Fruit fly (Drosophila melanogaster) whole organism, prepupa: ENCODE measurements around the gene Mrtf.
A peak's percentile ranks its signal among the peaks of the same experiment; 100 is the strongest.

Source experiments
- CG10631 ChIP-seq: fragments of 200-800 bp; sonication (Bioruptor generic); optimal IDR thresholded peaks from 2 replicates; lab custom pipeline; 2016; ENCODE audit warnings: missing biosample characterization, missing genetic modification characterization
- CG10669 ChIP-seq: fragments of 200-800 bp; sonication (Bioruptor generic); optimal IDR thresholded peaks from 3 replicates; lab custom pipeline; 2018; ENCODE audit warnings: missing biosample characterization, mild to moderate bottlenecking, missing genetic modification characterization, moderate library complexity
- CG11294 ChIP-seq: fragments of 200-800 bp; sonication (Bioruptor generic); IDR thresholded peaks from 2 replicates; pipeline ENCODE4 v1.3.6; 2022; ENCODE audit warnings: missing biosample characterization, missing genetic modification characterization
- CG11762 ChIP-seq: fragments of 200-800 bp; sonication (Bioruptor generic); optimal IDR thresholded peaks from 3 replicates; lab custom pipeline; 2016; ENCODE audit warnings: missing biosample characterization, missing genetic modification characterization; ENCODE audit not compliant: insufficient read depth
- CG15336 ChIP-seq: fragments of 200-800 bp; sonication (Bioruptor generic); IDR thresholded peaks from 2 replicates; pipeline ENCODE4 v1.3.6; 2022; ENCODE audit warnings: missing biosample characterization, missing genetic modification characterization
- CG1621 ChIP-seq: fragments of 200-800 bp; sonication (Bioruptor generic); optimal IDR thresholded peaks from 3 replicates; lab custom pipeline; 2018; ENCODE audit warnings: missing biosample characterization, mild to moderate bottlenecking, missing genetic modification characterization
- CG16779 ChIP-seq: fragments of 200-800 bp; sonication (Bioruptor generic); optimal IDR thresholded peaks from 3 replicates; lab custom pipeline; 2017; ENCODE audit warnings: missing biosample characterization, mild to moderate bottlenecking, missing genetic modification characterization
- CG3032 ChIP-seq: fragments of 200-800 bp; optimal IDR thresholded peaks from 2 replicates; lab custom pipeline; 2019; ENCODE audit warnings: missing biosample characterization, mild to moderate bottlenecking, missing genetic modification characterization, moderate library complexity
- CG31627 ChIP-seq: fragments of 200-800 bp; sonication (Bioruptor generic); optimal IDR thresholded peaks from 3 replicates; lab custom pipeline; 2016; ENCODE audit warnings: missing biosample characterization, missing genetic modification characterization
- CG32006 ChIP-seq: fragments of 200-800 bp; sonication (Bioruptor generic); optimal IDR thresholded peaks from 3 replicates; lab custom pipeline; 2017; ENCODE audit warnings: missing biosample characterization, mild to moderate bottlenecking, missing genetic modification characterization
- CG34406 ChIP-seq: fragments of 200-800 bp; sonication (Bioruptor generic); optimal IDR thresholded peaks from 3 replicates; lab custom pipeline; 2016; ENCODE audit warnings: missing biosample characterization, missing genetic modification characterization
- CG3919 ChIP-seq: fragments of 200-800 bp; sonication (Bioruptor generic); optimal IDR thresholded peaks from 3 replicates; lab custom pipeline; 2016; ENCODE audit warnings: missing biosample characterization, missing genetic modification characterization
- CG4318 ChIP-seq: fragments of 200-800 bp; sonication (Bioruptor generic); optimal IDR thresholded peaks from 3 replicates; lab custom pipeline; 2017; ENCODE audit warnings: missing biosample characterization, mild to moderate bottlenecking, missing genetic modification characterization
- CG6163 ChIP-seq: fragments of 200-800 bp; sonication (Bioruptor generic); IDR thresholded peaks from 3 replicates; pipeline ENCODE4 v1.3.6; 2022; ENCODE audit warnings: missing biosample characterization, missing genetic modification characterization
- CG6854 ChIP-seq: fragments of 200-800 bp; sonication (Bioruptor generic); optimal IDR thresholded peaks from 2 replicates; lab custom pipeline; 2017; ENCODE audit warnings: missing biosample characterization, mild to moderate bottlenecking, missing genetic modification characterization
- CG8119 ChIP-seq: fragments of 200-800 bp; sonication (Bioruptor generic); IDR thresholded peaks from 3 replicates; pipeline ENCODE4 v1.3.6; 2022; ENCODE audit warnings: missing biosample characterization, missing genetic modification characterization
- CG9139 ChIP-seq: fragments of 200-800 bp; sonication (Bioruptor generic); optimal IDR thresholded peaks from 3 replicates; lab custom pipeline; 2017; ENCODE audit warnings: missing biosample characterization, mild to moderate bottlenecking, missing genetic modification characterization
- Eip75B ChIP-seq: fragments of 200-800 bp; sonication (Bioruptor generic); optimal IDR thresholded peaks from 3 replicates; lab custom pipeline; 2016; ENCODE audit warnings: missing biosample characterization, missing genetic modification characterization
- Eip78C ChIP-seq: fragments of 200-800 bp; sonication (Bioruptor generic); peaks from one replicate; lab custom pipeline; 2016; ENCODE audit warnings: missing biosample characterization, missing genetic modification characterization
- Eip93F ChIP-seq: fragments of 200-800 bp; sonication (Bioruptor generic); optimal IDR thresholded peaks from 2 replicates; lab custom pipeline; 2016; ENCODE audit warnings: missing biosample characterization, mild to moderate bottlenecking, missing genetic modification characterization
- Ets21C ChIP-seq: fragments of 200-800 bp; sonication (Bioruptor generic); optimal IDR thresholded peaks from 3 replicates; lab custom pipeline; 2016; ENCODE audit warnings: missing biosample characterization, missing genetic modification characterization
- Ets96B ChIP-seq: fragments of 200-800 bp; optimal IDR thresholded peaks from 2 replicates; lab custom pipeline; 2019; ENCODE audit warnings: missing biosample characterization, mild to moderate bottlenecking, missing genetic modification characterization, moderate library complexity
- Gug ChIP-seq: fragments of 200-800 bp; sonication (Bioruptor generic); IDR thresholded peaks from 2 replicates; pipeline ENCODE4 v1.3.6; 2022; ENCODE audit warnings: missing biosample characterization, missing genetic modification characterization
- Hr38 ChIP-seq: sonication (Bioruptor generic); optimal IDR thresholded peaks from 2 replicates; lab custom pipeline; 2016; ENCODE audit warnings: missing biosample characterization, missing genetic modification characterization
- Hr4 ChIP-seq: fragments of 200-800 bp; sonication (Bioruptor generic); optimal IDR thresholded peaks from 3 replicates; lab custom pipeline; 2016; ENCODE audit warnings: missing biosample characterization, missing genetic modification characterization
- Met ChIP-seq: fragments of 200-800 bp; sonication (Bioruptor generic); optimal IDR thresholded peaks from 3 replicates; lab custom pipeline; 2016; ENCODE audit warnings: missing biosample characterization, missing genetic modification characterization
- OdsH ChIP-seq: fragments of 200-800 bp; sonication (Bioruptor generic); optimal IDR thresholded peaks from 3 replicates; lab custom pipeline; 2016; ENCODE audit warnings: missing biosample characterization, missing genetic modification characterization
- Smox ChIP-seq: fragments of 200-800 bp; sonication (Bioruptor generic); optimal IDR thresholded peaks from 3 replicates; lab custom pipeline; 2016; ENCODE audit warnings: missing biosample characterization, missing genetic modification characterization
- Sox14 ChIP-seq: fragments of 200-800 bp; sonication (Bioruptor generic); optimal IDR thresholded peaks from 3 replicates; lab custom pipeline; 2016; ENCODE audit warnings: missing biosample characterization, missing genetic modification characterization
- Sox15 ChIP-seq: fragments of 200-800 bp; sonication (Bioruptor generic); optimal IDR thresholded peaks from 3 replicates; lab custom pipeline; 2016; ENCODE audit warnings: missing biosample characterization, missing genetic modification characterization
- achi ChIP-seq: fragments of 200-800 bp; sonication (Bioruptor generic); optimal IDR thresholded peaks from 3 replicates; lab custom pipeline; 2016; ENCODE audit warnings: missing biosample characterization, missing genetic modification characterization
- acj6 ChIP-seq: fragments of 200-800 bp; sonication (Bioruptor generic); optimal IDR thresholded peaks from 3 replicates; lab custom pipeline; 2016; ENCODE audit warnings: missing biosample characterization, missing genetic modification characterization
- cyc ChIP-seq: fragments of 200-800 bp; sonication (Bioruptor generic); optimal IDR thresholded peaks from 3 replicates; lab custom pipeline; 2016; ENCODE audit warnings: missing biosample characterization, missing genetic modification characterization
- eg ChIP-seq: fragments of 200-800 bp; sonication (Bioruptor generic); IDR thresholded peaks from 3 replicates; pipeline ENCODE4 v1.3.6; 2022; ENCODE audit warnings: missing biosample characterization, missing genetic modification characterization
- esn ChIP-seq: fragments of 200-800 bp; sonication (Bioruptor generic); optimal IDR thresholded peaks from 2 replicates; lab custom pipeline; 2016; ENCODE audit warnings: missing biosample characterization, mild to moderate bottlenecking, missing genetic modification characterization, moderate library complexity
- fd59A ChIP-seq: fragments of 200-800 bp; sonication (Bioruptor generic); optimal IDR thresholded peaks from 2 replicates; lab custom pipeline; 2017; ENCODE audit warnings: missing biosample characterization, mild to moderate bottlenecking, missing genetic modification characterization, missing genetic modification reagents
- fd85E ChIP-seq: fragments of 200-800 bp; sonication (Bioruptor generic); optimal IDR thresholded peaks from 3 replicates; lab custom pipeline; 2016; ENCODE audit warnings: missing biosample characterization, missing genetic modification characterization
- lz ChIP-seq: fragments of 200-800 bp; sonication (Bioruptor generic); optimal IDR thresholded peaks from 3 replicates; lab custom pipeline; 2016; ENCODE audit warnings: missing biosample characterization, missing genetic modification characterization
- net ChIP-seq: fragments of 200-800 bp; sonication (Bioruptor generic); optimal IDR thresholded peaks from 3 replicates; lab custom pipeline; 2016; ENCODE audit warnings: missing biosample characterization, missing genetic modification characterization
- salr ChIP-seq, 2 experiments: fragments of 200-800 bp; sonication (Bioruptor generic); optimal IDR thresholded peaks; 3 replicates each; lab custom pipeline; 2016 to 2018; ENCODE audit warnings: missing biosample characterization in 2 of 2, missing genetic modification characterization in 2 of 2, mild to moderate bottlenecking in 1 of 2
- spab ChIP-seq: fragments of 200-800 bp; sonication (Bioruptor generic); optimal IDR thresholded peaks from 2 replicates; lab custom pipeline; 2017; ENCODE audit warnings: missing biosample characterization, mild to moderate bottlenecking, missing genetic modification characterization, missing genetic modification reagents
- ss ChIP-seq, 2 experiments: fragments of 200-800 bp; sonication (Bioruptor generic); optimal IDR thresholded peaks; 2 replicates in 1 of 2; 3 replicates in 1 of 2; lab custom pipeline; 2017 to 2018; ENCODE audit warnings: mild to moderate bottlenecking in 2 of 2, missing biosample characterization in 2 of 2, missing genetic modification characterization in 2 of 2, moderate library complexity in 1 of 2
- svp ChIP-seq: fragments of 200-800 bp; sonication (Bioruptor generic); peaks from one replicate; lab custom pipeline; 2016; ENCODE audit warnings: missing biosample characterization, missing genetic modification characterization
- topi ChIP-seq: fragments of 200-800 bp; sonication (Bioruptor generic); optimal IDR thresholded peaks from 3 replicates; lab custom pipeline; 2016; ENCODE audit warnings: missing biosample characterization, missing genetic modification characterization
- vri ChIP-seq: fragments of 200-800 bp; sonication (Bioruptor generic); optimal IDR thresholded peaks from 3 replicates; lab custom pipeline; 2016; ENCODE audit warnings: missing biosample characterization, mild to moderate bottlenecking, missing genetic modification characterization

Mrtf gene

dm6 chr3L:2766269-2767088, at the start of gene Mrtf, which contains the start of gene Non2 (continued):
- TF ChIP-seq CG34406 (GFP tag; lab: Kevin White, UChicago) (peak; percentile 42), CG9139 (GFP tag; lab: Kevin White, UChicago) (peak; percentile 14), CG6854 (GFP tag; lab: Kevin White, UChicago) (peak; percentile 20), CG8119 (GFP tag; lab: Robert Waterston, UW) (0 out of 3 replicates have a peak, but pooled peaks have one; percentile 33), CG15336 (no peak), Eip93F (GFP tag; lab: Kevin White, UChicago) (no peak), Hr38 (no peak), acj6 (peak; percentile 66), fd59A (GFP tag; lab: Kevin White, UChicago) (peak; percentile 19), salr (GFP tag; optimal IDR thresholded peaks at IDR 0.05; lab: Kevin White, UChicago) (peak in 1 of 2 experiments; percentile 57)
- TF ChIP-seq, all 60 proteins: peak for 48

dm6 chr3L:2809767-2810166, 43.4 kb upstream of the Mrtf start:
- TF ChIP-seq spab (GFP tag; lab: Kevin White, UChicago) (no peak), svp (GFP tag; lab: Kevin White, UChicago) (no peak), Eip78C (GFP tag; lab: Kevin White, UChicago) (peak; percentile 11), CG6163 (no peak)

- no peak for TF ChIP-seq fd85E (GFP tag; lab: Kevin White, UChicago)
- peak; percentile 29 for TF ChIP-seq topi (GFP tag; lab: Kevin White, UChicago)
- peak; percentile 10 for TF ChIP-seq lz
- TF ChIP-seq Sox14 (GFP tag; lab: Kevin White, UChicago): peak; percentile 71
- TF ChIP-seq CG11762 (GFP tag; lab: Kevin White, UChicago): peak; percentile 4
- TF ChIP-seq svp (GFP tag; lab: Kevin White, UChicago): no peak
- no peak for TF ChIP-seq CG10631 (GFP tag; lab: Kevin White, UChicago)
- TF ChIP-seq CG4318 (GFP tag; lab: Kevin White, UChicago): no peak
- TF ChIP-seq CG16779 (tag; lab: Kevin White, UChicago): peak; percentile 74
- TF ChIP-seq CG10669: peak; percentile 58
- TF ChIP-seq Hr38: no peak
- peak; percentile 35; the same call in 1 of the 2 replicates for TF ChIP-seq CG15336
- no peak for TF ChIP-seq Sox15
- peak; percentile 35 for TF ChIP-seq achi (GFP tag; lab: Kevin White, UChicago)
- peak; percentile 72 for TF ChIP-seq Eip75B
- TF ChIP-seq Smox (GFP tag; lab: Kevin White, UChicago): peak; percentile 27
- TF ChIP-seq ss (GFP tag; optimal IDR thresholded peaks at IDR 0.05; lab: Kevin White, UChicago): peak; percentile 92
- TF ChIP-seq Ets96B (tag; lab: Kevin White, UChicago): peak; percentile 70
- TF ChIP-seq CG9139 (GFP tag; lab: Kevin White, UChicago): peak; percentile 91
- TF ChIP-seq CG11294 (GFP tag; lab: Robert Waterston, UW): no peak
- TF ChIP-seq CG32006 (GFP tag; lab: Kevin White, UChicago): peak; percentile 11
- peak; percentile 44 for TF ChIP-seq net
- peak; percentile 77 for TF ChIP-seq CG1621
- peak; percentile 15 for TF ChIP-seq CG3919 (GFP tag; lab: Kevin White, UChicago)
- TF ChIP-seq Met (GFP tag; lab: Kevin White, UChicago): peak; percentile 34
- peak; percentile 42; the same call in 1 of the 2 replicates for TF ChIP-seq Gug (GFP tag; lab: Robert Waterston, UW)
- TF ChIP-seq OdsH: peak; percentile 14
- TF ChIP-seq Hr4: no peak
- TF ChIP-seq cyc (GFP tag; lab: Kevin White, UChicago): peak; percentile 18
- peak; percentile 42 for TF ChIP-seq esn (GFP tag; lab: Kevin White, UChicago)
- peak; percentile 11 for TF ChIP-seq CG31627 (GFP tag; lab: Kevin White, UChicago)
- peak; percentile 78 for TF ChIP-seq CG3032 (tag; lab: Kevin White, UChicago)
- TF ChIP-seq vri (GFP tag; lab: Kevin White, UChicago): peak; percentile 15
- TF ChIP-seq eg: no peak; the same call in 2 of the 3 replicates
- TF ChIP-seq spab (GFP tag; lab: Kevin White, UChicago): peak; percentile 75
- no peak for TF ChIP-seq Eip93F (GFP tag; lab: Kevin White, UChicago)
- no peak for TF ChIP-seq Ets21C
- TF ChIP-seq acj6: peak; percentile 38
Observed at dm6 chr3L:2808278-2808892, 42.0 kb upstream of the Mrtf start.
